Worm (Caenorhabditis elegans) whole organism, young adult: ENCODE data around the gene tsfm-1.

Experiments used
- B0035.1 ChIP-seq: sonication (generic microtip); optimal IDR thresholded peaks from 2 replicates; lab custom pipeline; 2016; ENCODE audit warnings: missing genetic modification characterization, mild to moderate bottlenecking, missing compliant biosample characterization, missing genotype, missing genetic modification reagents
- athp-1 ChIP-seq: sonication (generic microtip); optimal IDR thresholded peaks from 2 replicates; lab custom pipeline; 2017; ENCODE audit warnings: mild to moderate bottlenecking, missing genetic modification characterization, missing compliant biosample characterization
- rcor-1 ChIP-seq: fragments of 200-800 bp; sonication (Bioruptor generic); IDR thresholded peaks from 2 replicates; pipeline ENCODE4 v1.3.6; 2022; ENCODE audit warnings: missing genetic modification reagents, missing genetic modification characterization, missing compliant biosample characterization
- snpc-1.3 ChIP-seq: sonication (generic microtip); optimal IDR thresholded peaks from 2 replicates; lab custom pipeline; 2017; ENCODE audit warnings: missing genetic modification characterization, mild to moderate bottlenecking, missing compliant biosample characterization, antibody characterized with exemption, moderate library complexity, missing genotype, missing genetic modification reagents; ENCODE audit not compliant: insufficient read depth
- tbx-9 ChIP-seq: sonication (generic microtip); optimal IDR thresholded peaks from 2 replicates; lab custom pipeline; 2016; ENCODE audit warnings: borderline replicate concordance, missing genetic modification characterization, inconsistent platforms, missing compliant biosample characterization
- ztf-22 ChIP-seq: fragments of 200-800 bp; sonication (Bioruptor generic); optimal IDR thresholded peaks from 2 replicates; lab custom pipeline; 2018; ENCODE audit warnings: mild to moderate bottlenecking, missing genetic modification characterization, moderate library complexity, missing compliant biosample characterization

DNA sequence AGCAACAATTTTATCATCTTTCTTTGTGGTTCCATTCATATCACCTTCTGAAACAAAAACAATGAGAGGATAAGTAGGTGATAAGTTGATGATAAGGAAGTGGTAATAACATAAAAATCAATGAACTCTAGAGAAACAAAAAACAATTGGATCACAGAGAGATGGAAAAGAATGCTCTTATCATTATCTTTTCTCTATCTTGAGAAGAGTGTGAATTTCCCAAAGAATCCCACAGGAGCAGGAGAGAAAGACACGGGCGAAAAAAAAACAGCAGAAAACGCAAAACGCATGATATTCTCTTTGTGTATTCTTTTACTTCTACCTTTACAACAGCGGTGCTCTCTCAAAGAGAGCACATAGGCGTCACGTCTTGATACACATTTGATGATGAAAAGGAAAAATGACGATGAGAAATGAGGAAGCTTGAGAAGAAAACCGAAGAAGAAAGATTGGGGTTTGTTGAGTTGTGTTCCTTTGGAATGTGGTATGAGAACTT lies 2.0 kb downstream of the tsfm-1 start, which contains the start of gene twk-24:
- no peak for TF ChIP-seq ztf-22 (GFP tag; lab: Kevin White, UChicago)
- TF ChIP-seq snpc-1.3, result no peak
- no peak for TF ChIP-seq rcor-1 (GFP tag; lab: Robert Waterston, UW)
- TF ChIP-seq athp-1 (tag; lab: Kevin White, UChicago), result no peak
- TF ChIP-seq tbx-9, result no peak
- no peak for TF ChIP-seq B0035.1 (tag; lab: Kevin White, UChicago)
